Fruit fly (Drosophila melanogaster) whole organism, adult: ENCODE data around the gene CG43061.
"Not testable (repeated sequence)": the region's sequence is repeated elsewhere in the genome, so short reads cannot be mapped to it uniquely, and the experiment has no call there.

Source experiments
- CG11617 ChIP-seq: fragments of 200-800 bp; sonication (Bioruptor generic); optimal IDR thresholded peaks from 2 replicates; lab custom pipeline; 2017; ENCODE audit warnings: mild to moderate bottlenecking, missing biosample characterization, missing genetic modification reagents, missing genetic modification characterization
- CG12768 ChIP-seq: fragments of 200-800 bp; sonication (Bioruptor generic); optimal IDR thresholded peaks from 2 replicates; lab custom pipeline; 2017; ENCODE audit warnings: missing biosample characterization, missing genetic modification characterization, mild to moderate bottlenecking, moderate library complexity, missing genetic modification reagents
- CG14711 ChIP-seq: fragments of 200-800 bp; sonication (Bioruptor generic); optimal IDR thresholded peaks from 2 replicates; lab custom pipeline; 2018; ENCODE audit warnings: missing biosample characterization, mild to moderate bottlenecking, missing genetic modification characterization, moderate library complexity
- CG1620 ChIP-seq: fragments of 200-800 bp; sonication (Bioruptor generic); optimal IDR thresholded peaks from 2 replicates; lab custom pipeline; 2016; ENCODE audit warnings: missing biosample characterization, missing genetic modification characterization
- CG33017 ChIP-seq: fragments of 200-800 bp; sonication (Bioruptor generic); optimal IDR thresholded peaks from 2 replicates; lab custom pipeline; 2018; ENCODE audit warnings: missing biosample characterization, mild to moderate bottlenecking, missing genetic modification characterization, moderate library complexity
- CG5204 ChIP-seq: fragments of 200-800 bp; sonication (Bioruptor generic); optimal IDR thresholded peaks from 2 replicates; lab custom pipeline; 2016; ENCODE audit warnings: missing biosample characterization, missing genetic modification characterization
- CG7045 ChIP-seq: fragments of 200-800 bp; sonication (Bioruptor generic); optimal IDR thresholded peaks from 2 replicates; lab custom pipeline; 2017; ENCODE audit warnings: missing biosample characterization, mild to moderate bottlenecking, missing genetic modification characterization
- CG7101 ChIP-seq: fragments of 200-800 bp; sonication (Bioruptor generic); optimal IDR thresholded peaks from 2 replicates; lab custom pipeline; 2018; ENCODE audit warnings: missing biosample characterization, mild to moderate bottlenecking, missing genetic modification characterization, moderate library complexity
- Clk ChIP-seq: fragments of 200-800 bp; sonication (Bioruptor generic); optimal IDR thresholded peaks from 2 replicates; lab custom pipeline; 2017; ENCODE audit warnings: missing biosample characterization, missing genetic modification characterization
- Crg-1 ChIP-seq: fragments of 200-800 bp; sonication (Bioruptor generic); optimal IDR thresholded peaks from 2 replicates; lab custom pipeline; 2016; ENCODE audit warnings: missing biosample characterization, missing genetic modification characterization
- Hr96 ChIP-seq: fragments of 200-800 bp; sonication (Bioruptor generic); optimal IDR thresholded peaks from 2 replicates; lab custom pipeline; 2016; ENCODE audit warnings: missing biosample characterization, missing genetic modification characterization
- Mnt ChIP-seq: fragments of 200-800 bp; sonication (Bioruptor generic); optimal IDR thresholded peaks from 2 replicates; lab custom pipeline; 2016; ENCODE audit warnings: missing biosample characterization, mild to moderate bottlenecking, missing genetic modification characterization
- bab1 ChIP-seq: fragments of 200-800 bp; sonication (Bioruptor generic); optimal IDR thresholded peaks from 3 replicates; lab custom pipeline; 2019; ENCODE audit warnings: missing biosample characterization, mild to moderate bottlenecking, missing genetic modification characterization, moderate library complexity
- cic ChIP-seq: fragments of 200-800 bp; sonication (Bioruptor generic); optimal IDR thresholded peaks from 2 replicates; lab custom pipeline; 2017; ENCODE audit warnings: missing biosample characterization, mild to moderate bottlenecking, missing genetic modification characterization, moderate library complexity
- cnc ChIP-seq, 2 experiments: fragments of >200 bp; optimal IDR thresholded peaks; 2 replicates each; lab custom pipeline; 2017
- kay ChIP-seq: fragments of 200-800 bp; sonication (Bioruptor generic); peaks from one replicate; lab custom pipeline; 2016; ENCODE audit warnings: missing biosample characterization, missing genetic modification characterization, borderline replicate concordance
- ovo ChIP-seq: fragments of 200-800 bp; sonication (Bioruptor generic); optimal IDR thresholded peaks from 2 replicates; lab custom pipeline; 2016; ENCODE audit warnings: missing biosample characterization, missing genetic modification characterization
- pad ChIP-seq: fragments of 200-800 bp; sonication (Bioruptor generic); optimal IDR thresholded peaks from 3 replicates; lab custom pipeline; 2017; ENCODE audit warnings: missing biosample characterization, missing genetic modification characterization, mild to moderate bottlenecking, moderate library complexity, missing genetic modification reagents
- tj ChIP-seq: fragments of 200-800 bp; sonication (Bioruptor generic); optimal IDR thresholded peaks from 3 replicates; lab custom pipeline; 2017; ENCODE audit warnings: missing biosample characterization, mild to moderate bottlenecking, missing genetic modification characterization, moderate library complexity
- toe ChIP-seq: fragments of 200-800 bp; sonication (Bioruptor generic); optimal IDR thresholded peaks from 2 replicates; lab custom pipeline; 2016; ENCODE audit warnings: missing biosample characterization, missing genetic modification characterization

Gene CG43061

DNA sequence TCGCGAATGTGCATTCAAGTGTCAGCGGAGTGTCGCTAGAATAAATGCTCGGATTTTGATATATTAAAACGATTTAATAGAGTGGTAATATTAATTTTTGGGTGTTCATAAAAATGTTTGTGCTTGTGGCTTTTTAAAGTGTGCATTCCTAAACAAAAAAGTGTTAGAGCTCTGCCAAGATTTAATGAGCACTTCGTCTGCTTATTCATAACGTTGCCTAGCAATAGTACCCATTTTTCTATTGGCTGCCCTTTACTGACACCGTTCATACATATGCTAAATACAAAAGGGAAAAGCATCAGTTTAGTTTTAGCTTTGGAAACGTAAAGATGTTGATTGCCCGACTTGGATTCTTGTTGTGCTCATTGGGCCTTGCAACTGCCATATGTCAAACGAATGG is at the start of gene CG43061:
CG43061 (plus strand) TSS at position 301 of the 400 bp plus-strand sequence.
- TF ChIP-seq CG1620; Hr96 (GFP tag; lab: Kevin White, UChicago); CG14711 (tag; lab: Kevin White, UChicago): not testable (repeated sequence)

DNA sequence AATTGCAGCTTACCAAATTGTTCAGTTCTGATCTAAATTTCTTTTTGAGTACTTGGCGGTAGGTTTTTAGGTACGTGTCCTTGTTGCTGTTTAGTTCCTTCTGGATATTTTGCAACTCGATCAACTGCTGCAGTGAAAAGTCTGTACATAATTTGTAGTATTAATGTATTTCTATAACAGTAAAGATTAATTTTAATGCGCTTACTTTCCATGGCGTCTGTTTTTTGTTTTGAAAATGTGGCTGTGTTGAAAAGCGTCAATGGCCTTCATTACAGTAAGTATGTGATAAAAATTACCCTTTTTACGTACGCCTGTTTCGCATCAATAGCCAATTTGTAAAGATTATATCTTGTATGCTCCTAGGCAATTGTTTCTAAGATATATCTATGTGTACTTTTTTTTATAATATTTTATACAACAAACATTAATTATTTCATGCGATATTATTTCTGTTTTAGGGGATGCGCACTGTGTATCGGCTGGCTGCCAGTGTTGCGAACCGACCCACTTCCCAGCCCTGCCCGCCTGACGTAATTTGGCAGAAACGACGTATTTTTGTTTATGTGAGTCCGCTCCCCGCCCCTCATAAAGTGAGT is 48.3 kb upstream of the CG43061 start, which contains the start of the genes Kmn2 and CG2698:
Kmn2 (minus strand) TSS at position 236 of the 596 bp plus-strand sequence.
CG2698 (plus strand) TSS at position 489 of the 596 bp plus-strand sequence.
- TF ChIP-seq CG33017 (tag; lab: Kevin White, UChicago) (peak; percentile 95), cnc (optimal IDR thresholded peaks at IDR 0.05; lab: Kevin White, UChicago) (no peak), CG5204 (GFP tag; lab: Kevin White, UChicago) (peak; percentile 92), bab1 (GFP tag; lab: Kevin White, UChicago) (peak; percentile 90), pad (peak; percentile 90), CG7045 (GFP tag; lab: Kevin White, UChicago) (peak; percentile 96), CG11617 (peak; percentile 94), CG1620 (peak; percentile 93), Crg-1 (peak; percentile 97), kay (GFP tag; lab: Kevin White, UChicago) (peak; percentile 91), CG12768 (GFP tag; lab: Kevin White, UChicago) (peak; percentile 98), Hr96 (GFP tag; lab: Kevin White, UChicago) (no peak), Clk (GFP tag; lab: Kevin White, UChicago) (peak; percentile 80), ovo (GFP tag; lab: Kevin White, UChicago) (peak; percentile 93), CG7101 (tag; lab: Kevin White, UChicago) (peak; percentile 97), Mnt (peak; percentile 88), tj (GFP tag; lab: Kevin White, UChicago) (peak; percentile 74), CG14711 (tag; lab: Kevin White, UChicago) (peak; percentile 90), toe (peak; percentile 88), cic (GFP tag; lab: Kevin White, UChicago) (peak; percentile 82)

DNA sequence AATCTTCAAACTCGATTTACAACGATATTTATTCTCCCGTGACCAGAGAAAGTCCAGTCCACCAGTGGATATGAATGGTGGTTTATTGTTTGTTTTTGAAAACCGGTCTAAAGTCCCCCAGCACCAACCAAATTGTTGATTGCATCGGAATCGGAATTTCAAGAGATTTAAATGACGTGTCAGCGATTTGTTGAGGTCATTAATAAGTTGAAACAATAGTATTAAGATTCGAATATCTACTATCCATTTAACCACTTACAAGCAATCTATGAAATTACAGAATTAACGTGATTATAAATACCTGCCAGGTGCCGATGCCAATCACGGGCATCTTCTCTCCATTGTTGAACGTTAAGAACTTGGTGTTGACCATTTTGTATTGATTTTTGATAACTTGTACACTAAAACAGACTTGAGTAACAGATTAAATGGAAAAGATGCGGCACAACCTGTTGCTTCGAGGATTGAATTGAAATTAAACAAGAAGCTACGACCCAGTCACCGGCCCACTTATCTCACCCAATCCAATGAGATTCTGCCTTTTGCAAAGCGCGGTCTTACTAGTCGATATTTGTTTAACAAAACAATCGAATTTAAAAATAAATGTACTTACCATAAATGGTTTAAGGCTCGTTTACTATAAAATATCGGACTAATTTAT is 41.7 kb upstream of the CG43061 start, which contains the start of gene CG2767:
CG2767 (minus strand) TSS at position 516 of the 661 bp plus-strand sequence.
- TF ChIP-seq Crg-1 (no peak), CG12768 (GFP tag; lab: Kevin White, UChicago) (peak; percentile 17), CG33017 (tag; lab: Kevin White, UChicago) (peak; percentile 18), tj (GFP tag; lab: Kevin White, UChicago) (peak; percentile 64), bab1 (GFP tag; lab: Kevin White, UChicago) (peak; percentile 13), Mnt (no peak)

dm6 chr3R:8009080-8009620 is 40.3 kb upstream of the CG43061 start, which contains the start of the genes CG11052 and CG3223:
Gene CG11052 (minus strand): TSS chr3R:8009297.
Gene CG3223 (plus strand): TSS chr3R:8009400.
- peak; percentile 45 for TF ChIP-seq bab1 (GFP tag; lab: Kevin White, UChicago)
- TF ChIP-seq CG1620, result no peak
- TF ChIP-seq cic (GFP tag; lab: Kevin White, UChicago), result no peak
- TF ChIP-seq CG14711 (tag; lab: Kevin White, UChicago), result peak; percentile 67
- no peak for TF ChIP-seq CG12768 (GFP tag; lab: Kevin White, UChicago)
- no peak for TF ChIP-seq toe
- no peak for TF ChIP-seq tj (GFP tag; lab: Kevin White, UChicago)

- TF ChIP-seq ovo (GFP tag; lab: Kevin White, UChicago), result no peak
- TF ChIP-seq Mnt, result peak; percentile 60
- TF ChIP-seq Clk (GFP tag; lab: Kevin White, UChicago), result peak; percentile 32
- TF ChIP-seq CG5204 (GFP tag; lab: Kevin White, UChicago), result peak; percentile 80
- TF ChIP-seq cic (GFP tag; lab: Kevin White, UChicago), result no peak
- peak; percentile 31 for TF ChIP-seq CG14711 (tag; lab: Kevin White, UChicago)
- TF ChIP-seq Hr96 (GFP tag; lab: Kevin White, UChicago), result peak; percentile 4
- no peak for TF ChIP-seq kay (GFP tag; lab: Kevin White, UChicago)
- TF ChIP-seq cnc (optimal IDR thresholded peaks at IDR 0.05; lab: Kevin White, UChicago), result no peak
- TF ChIP-seq toe, result peak; percentile 79
- peak; percentile 39 for TF ChIP-seq CG12768 (GFP tag; lab: Kevin White, UChicago)
- TF ChIP-seq CG11617, result peak; percentile 72
- TF ChIP-seq CG1620, result peak; percentile 66
- TF ChIP-seq pad, result peak; percentile 49
- peak; percentile 33 for TF ChIP-seq bab1 (GFP tag; lab: Kevin White, UChicago)
- TF ChIP-seq Crg-1, result peak; percentile 54
- peak; percentile 57 for TF ChIP-seq CG7101 (tag; lab: Kevin White, UChicago)
- peak; percentile 37 for TF ChIP-seq CG7045 (GFP tag; lab: Kevin White, UChicago)
- no peak for TF ChIP-seq CG33017 (tag; lab: Kevin White, UChicago)
- peak; percentile 83 for TF ChIP-seq tj (GFP tag; lab: Kevin White, UChicago)
Measured at dm6 chr3R:8013121-8014009, 36.1 kb upstream of the CG43061 start, which contains the start of the genes CG10435 and Pbp95. Gene CG10435 (minus strand): TSS chr3R:8013201. Gene Pbp95 (plus strand): TSS chr3R:8013791.
